Fruit fly (Drosophila melanogaster) Kc167 (cell line): Measurements from ENCODE around the gene CG17211.

Experiments used
- Myc ChIP-seq: fragments of >200 bp; optimal IDR thresholded peaks from 2 replicates; lab custom pipeline; 2017; ENCODE audit warnings: missing external identifiers
- insv ChIP-seq: fragments of >200 bp; optimal IDR thresholded peaks from 3 replicates; lab custom pipeline; 2018; ENCODE audit warnings: missing external identifiers
- psq ChIP-seq: fragments of >200 bp; optimal IDR thresholded peaks from 2 replicates; lab custom pipeline; 2017; ENCODE audit warnings: missing external identifiers
- ttk ChIP-seq: sonication (Bioruptor generic); optimal IDR thresholded peaks from 2 replicates; lab custom pipeline; 2017; ENCODE audit warnings: missing external identifiers

dm6 chr2L:12078695-12079094 is 35.5 kb upstream of the CG17211 start:
- no peak for TF ChIP-seq psq
- no peak for TF ChIP-seq insv (lab: Kevin White, UChicago)
- TF ChIP-seq Myc (lab: Kevin White, UChicago) = no peak
- no peak for TF ChIP-seq ttk
